Fruit fly (Drosophila melanogaster) whole organism, embryonic: ENCODE results near the gene path.

Experiments used
- CG10321 ChIP-seq: fragments of 200-800 bp; sonication (Bioruptor generic); IDR thresholded peaks from 2 replicates; pipeline ENCODE4 v1.3.6; 2022; ENCODE audit warnings: missing biosample characterization, missing genetic modification characterization
- CG10366 ChIP-seq: fragments of 200-800 bp; sonication (Bioruptor generic); IDR thresholded peaks from 2 replicates; pipeline ENCODE4 v1.3.6; 2022; ENCODE audit warnings: missing biosample characterization, missing genetic modification characterization
- CG11456 ChIP-seq: fragments of 200-800 bp; sonication (Bioruptor generic); IDR thresholded peaks from 3 replicates; pipeline ENCODE4 v1.3.6; 2022; ENCODE audit warnings: missing biosample characterization, missing genetic modification characterization
- CG12104 ChIP-seq: fragments of 200-800 bp; sonication (Bioruptor generic); optimal IDR thresholded peaks from 3 replicates; lab custom pipeline; 2016; ENCODE audit warnings: missing biosample characterization, missing genetic modification characterization
- CG12155 ChIP-seq: fragments of 200-800 bp; sonication (Bioruptor generic); optimal IDR thresholded peaks from 3 replicates; lab custom pipeline; 2016; ENCODE audit warnings: missing biosample characterization, missing genetic modification characterization
- CG1529 ChIP-seq: fragments of 200-800 bp; sonication (Bioruptor generic); optimal IDR thresholded peaks from 3 replicates; lab custom pipeline; 2018; ENCODE audit warnings: missing biosample characterization, missing genetic modification characterization
- CG15601 ChIP-seq: fragments of 200-800 bp; sonication (Bioruptor generic); optimal IDR thresholded peaks from 3 replicates; lab custom pipeline; 2019; ENCODE audit warnings: missing biosample characterization, mild to moderate bottlenecking, missing genetic modification characterization, moderate library complexity
- CG17359 ChIP-seq: fragments of 200-800 bp; sonication (Bioruptor generic); optimal IDR thresholded peaks from 3 replicates; lab custom pipeline; 2018; ENCODE audit warnings: missing biosample characterization, mild to moderate bottlenecking, missing genetic modification characterization, moderate library complexity
- CG1832 ChIP-seq: fragments of 200-800 bp; sonication (Bioruptor generic); optimal IDR thresholded peaks from 2 replicates; lab custom pipeline; 2017; ENCODE audit warnings: missing biosample characterization, mild to moderate bottlenecking, missing genetic modification characterization, inconsistent platforms
- CG2199 ChIP-seq: fragments of 200-800 bp; sonication (Bioruptor generic); IDR thresholded peaks from 3 replicates; pipeline ENCODE4 v1.3.6; 2022; ENCODE audit warnings: missing biosample characterization, missing genetic modification characterization
- CG2202 ChIP-seq: fragments of 200-800 bp; sonication (Bioruptor generic); optimal IDR thresholded peaks from 2 replicates; lab custom pipeline; 2018; ENCODE audit warnings: missing biosample characterization, mild to moderate bottlenecking, missing genetic modification characterization
- CG2875 ChIP-seq: fragments of 200-800 bp; sonication (Bioruptor generic); optimal IDR thresholded peaks from 2 replicates; lab custom pipeline; 2017; ENCODE audit warnings: missing biosample characterization, mild to moderate bottlenecking, missing genetic modification characterization, missing genetic modification reagents
- CG3726 ChIP-seq: fragments of 200-800 bp; sonication (Bioruptor generic); IDR thresholded peaks from 3 replicates; pipeline ENCODE4, ENCODE4 v1.3.6; 2022; ENCODE audit warnings: missing biosample characterization, missing genetic modification characterization
- CG6654 ChIP-seq: fragments of 200-800 bp; sonication (Bioruptor generic); optimal IDR thresholded peaks from 2 replicates; lab custom pipeline; 2017; ENCODE audit warnings: missing biosample characterization, mild to moderate bottlenecking, missing genetic modification characterization
- CG6765 ChIP-seq: fragments of 200-800 bp; sonication (Bioruptor generic); optimal IDR thresholded peaks from 3 replicates; lab custom pipeline; 2017; ENCODE audit warnings: missing biosample characterization, mild to moderate bottlenecking, missing genetic modification characterization
- CG7372 ChIP-seq: fragments of 200-800 bp; sonication (Bioruptor generic); IDR thresholded peaks from 2 replicates; pipeline ENCODE4 v1.3.6; 2022; ENCODE audit warnings: missing biosample characterization, missing genetic modification characterization
- CG7556 ChIP-seq: fragments of 200-800 bp; sonication (Bioruptor generic); optimal IDR thresholded peaks from 2 replicates; lab custom pipeline; 2017; ENCODE audit warnings: missing biosample characterization, mild to moderate bottlenecking, missing genetic modification characterization
- CG8388 ChIP-seq: fragments of 200-800 bp; sonication (Bioruptor generic); optimal IDR thresholded peaks from 2 replicates; lab custom pipeline; 2019; ENCODE audit warnings: missing biosample characterization, mild to moderate bottlenecking, missing genetic modification characterization, moderate library complexity
- CHES-1-like ChIP-seq: fragments of 200-800 bp; sonication (Bioruptor generic); optimal IDR thresholded peaks from 2 replicates; lab custom pipeline; 2016; ENCODE audit warnings: missing biosample characterization, missing genetic modification characterization
- D19A ChIP-seq: fragments of 200-800 bp; optimal IDR thresholded peaks from 3 replicates; lab custom pipeline; 2019; ENCODE audit warnings: missing biosample characterization, mild to moderate bottlenecking, missing genetic modification characterization, moderate library complexity
- D19B ChIP-seq: fragments of 200-800 bp; sonication (Bioruptor generic); optimal IDR thresholded peaks from 2 replicates; lab custom pipeline; 2017; ENCODE audit warnings: missing biosample characterization, mild to moderate bottlenecking, missing genetic modification characterization
- Dref ChIP-seq: fragments of 200-800 bp; sonication (Bioruptor generic); IDR thresholded peaks from 2 replicates; pipeline ENCODE4 v1.3.6; 2022; ENCODE audit warnings: missing biosample characterization, missing genetic modification characterization
- Ets97D ChIP-seq: fragments of 200-800 bp; sonication (Bioruptor generic); optimal IDR thresholded peaks from 3 replicates; lab custom pipeline; 2016; ENCODE audit warnings: missing biosample characterization, missing genetic modification characterization
- HLH4C ChIP-seq: fragments of 200-800 bp; sonication (Bioruptor generic); IDR thresholded peaks from 3 replicates; pipeline ENCODE4 v1.3.6; 2022; ENCODE audit warnings: missing biosample characterization, missing genetic modification characterization; ENCODE audit not compliant: partially characterized antibody
- Kr ChIP-seq: fragments of 200-800 bp; sonication (Bioruptor generic); optimal IDR thresholded peaks from 2 replicates; lab custom pipeline; 2017; ENCODE audit warnings: missing biosample characterization, mild to moderate bottlenecking, missing genetic modification characterization
- Max ChIP-seq: fragments of 200-800 bp; sonication (Bioruptor generic); optimal IDR thresholded peaks from 2 replicates; lab custom pipeline; 2016; ENCODE audit warnings: missing biosample characterization, mild to moderate bottlenecking, missing genetic modification characterization
- Neu2 ChIP-seq: fragments of 200-800 bp; sonication (Bioruptor generic); optimal IDR thresholded peaks from 3 replicates; lab custom pipeline; 2016; ENCODE audit warnings: missing biosample characterization, missing genetic modification characterization, borderline replicate concordance
- NfI ChIP-seq: fragments of 200-800 bp; sonication (Bioruptor generic); optimal IDR thresholded peaks from 3 replicates; lab custom pipeline; 2018; ENCODE audit warnings: missing biosample characterization, mild to moderate bottlenecking, missing genetic modification characterization, moderate library complexity
- ab ChIP-seq: fragments of 200-800 bp; sonication (Bioruptor generic); optimal IDR thresholded peaks from 2 replicates; lab custom pipeline; 2016; ENCODE audit warnings: missing biosample characterization, missing genetic modification characterization
- ash1 ChIP-seq: fragments of 200-800 bp; sonication (Bioruptor generic); optimal IDR thresholded peaks from 2 replicates; lab custom pipeline; 2018; ENCODE audit warnings: missing biosample characterization, mild to moderate bottlenecking, missing genetic modification characterization
- chif ChIP-seq, 2 experiments: fragments of 200-800 bp; sonication (Bioruptor generic); optimal IDR thresholded peaks; 3 replicates each; lab custom pipeline; 2016; ENCODE audit warnings: missing biosample characterization in 2 of 2, missing genetic modification characterization in 2 of 2
- dati ChIP-seq: fragments of 200-800 bp; sonication (Bioruptor generic); IDR thresholded peaks from 2 replicates; pipeline ENCODE4 v1.3.6; 2022; ENCODE audit warnings: missing biosample characterization, missing genetic modification characterization
- fd96Cb ChIP-seq: fragments of 200-800 bp; sonication (Bioruptor generic); optimal IDR thresholded peaks from 2 replicates; lab custom pipeline; 2018; ENCODE audit warnings: missing biosample characterization, mild to moderate bottlenecking, missing genetic modification characterization, moderate library complexity
- insv ChIP-seq, 2 experiments: fragments of 200-800 bp; sonication (Bioruptor generic); optimal IDR thresholded peaks; 3 replicates each; lab custom pipeline; 2016 to 2018; ENCODE audit warnings: missing biosample characterization in 2 of 2, missing genetic modification characterization in 2 of 2
- kay ChIP-seq: fragments of 200-800 bp; sonication (Bioruptor generic); optimal IDR thresholded peaks from 2 replicates; lab custom pipeline; 2016; ENCODE audit warnings: missing biosample characterization, missing genetic modification characterization
- klu ChIP-seq: fragments of 200-800 bp; sonication (Bioruptor generic); IDR thresholded peaks from 2 replicates; pipeline ENCODE4 v1.3.6; 2022; ENCODE audit warnings: missing biosample characterization, missing genetic modification characterization
- pros ChIP-seq: fragments of 200-800 bp; sonication (Bioruptor generic); optimal IDR thresholded peaks from 3 replicates; lab custom pipeline; 2019; ENCODE audit warnings: missing biosample characterization, mild to moderate bottlenecking, missing genetic modification characterization, moderate library complexity
- psq ChIP-seq: fragments of 200-800 bp; sonication (Bioruptor generic); optimal IDR thresholded peaks from 2 replicates; lab custom pipeline; 2017; ENCODE audit warnings: missing biosample characterization, missing genetic modification characterization
- sens-2 ChIP-seq: fragments of 200-800 bp; sonication (Bioruptor generic); IDR thresholded peaks from 2 replicates; pipeline ENCODE4 v1.3.6; 2022; ENCODE audit warnings: missing biosample characterization, missing genetic modification characterization
- sim ChIP-seq: fragments of 200-800 bp; sonication (Bioruptor generic); IDR thresholded peaks from 2 replicates; pipeline ENCODE4 v1.3.6; 2022; ENCODE audit warnings: missing biosample characterization, missing genetic modification characterization
- sna ChIP-seq: fragments of 200-800 bp; sonication (Bioruptor generic); IDR thresholded peaks from 2 replicates; pipeline ENCODE4 v1.3.6; 2022; ENCODE audit warnings: missing biosample characterization, missing genetic modification characterization; ENCODE audit not compliant: partially characterized antibody
- sqz ChIP-seq: fragments of 200-800 bp; sonication (Bioruptor generic); optimal IDR thresholded peaks from 3 replicates; lab custom pipeline; 2018; ENCODE audit warnings: missing biosample characterization, mild to moderate bottlenecking, missing genetic modification characterization
- tgo ChIP-seq: fragments of 200-800 bp; sonication (Bioruptor generic); IDR thresholded peaks from 3 replicates; pipeline ENCODE4 v1.3.6; 2022; ENCODE audit warnings: missing biosample characterization, missing genetic modification characterization
- tin ChIP-seq: fragments of 200-800 bp; sonication (Bioruptor generic); optimal IDR thresholded peaks from 3 replicates; lab custom pipeline; 2016; ENCODE audit warnings: missing biosample characterization, missing genetic modification characterization
- toy ChIP-seq: fragments of 200-800 bp; sonication (Bioruptor generic); IDR thresholded peaks from 2 replicates; pipeline ENCODE4 v1.3.6; 2022; ENCODE audit warnings: missing biosample characterization, missing genetic modification characterization

Gene path

DNA sequence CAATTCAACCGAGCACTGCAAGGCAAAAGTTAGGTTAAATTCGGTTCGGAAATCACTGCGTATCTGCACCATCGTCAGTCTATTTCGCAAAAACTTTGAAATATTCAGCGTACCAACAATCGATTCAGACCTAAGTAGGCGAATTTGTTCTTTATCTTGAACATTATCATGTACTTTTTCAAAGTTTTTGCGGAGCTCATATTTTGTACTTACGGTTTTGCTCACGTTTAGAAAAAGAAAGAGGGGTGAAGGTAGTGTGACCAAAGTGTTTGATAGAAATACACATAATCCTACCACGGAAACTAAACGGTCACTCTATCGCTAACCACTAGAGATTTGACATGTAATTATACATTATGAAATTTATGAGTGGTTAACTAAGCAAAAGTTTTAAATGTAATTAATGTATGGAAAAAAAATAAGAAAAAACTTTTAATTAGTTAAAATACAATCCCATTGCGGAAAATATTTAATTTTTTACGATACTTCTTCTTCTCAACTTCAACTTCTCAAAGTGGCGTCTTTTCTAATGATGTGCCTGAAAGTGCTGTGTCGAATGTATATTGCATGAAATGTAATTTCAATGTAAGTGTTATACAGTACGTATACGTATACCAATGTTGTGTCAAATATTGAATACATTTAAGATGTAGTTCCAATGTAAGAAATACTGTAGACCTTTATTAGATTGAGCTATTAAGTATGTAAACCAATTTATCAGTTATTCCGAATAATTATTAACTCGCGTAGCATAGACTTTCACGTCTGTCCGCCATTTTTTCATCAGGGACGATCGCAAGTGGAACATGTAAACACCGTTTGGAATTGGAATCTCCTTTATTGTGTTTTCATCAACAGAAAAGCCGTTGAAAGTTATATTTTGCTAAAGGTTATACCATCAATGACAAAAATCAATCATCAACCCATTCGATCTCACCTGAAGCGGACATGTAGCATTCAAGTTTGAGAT, 6.4 kb upstream of the path start, which contains the start of gene RpS9 (continued):
- TF ChIP-seq sqz (GFP tag; lab: Kevin White, UChicago): peak; percentile 40
- TF ChIP-seq CG7372 (GFP tag; lab: Robert Waterston, UW): no peak
- peak; percentile 4; the same call in 1 of the 2 replicates for TF ChIP-seq sim (GFP tag; lab: Robert Waterston, UW)
- TF ChIP-seq fd96Cb (tag; lab: Kevin White, UChicago): no peak
- no peak for TF ChIP-seq chif (GFP tag; optimal IDR thresholded peaks at IDR 0.05; lab: Kevin White, UChicago)
- TF ChIP-seq D19A (tag; lab: Kevin White, UChicago): no peak
- TF ChIP-seq ab (GFP tag; lab: Kevin White, UChicago): no peak
- no peak for TF ChIP-seq dati (GFP tag; lab: Robert Waterston, UW)
- TF ChIP-seq NfI (GFP tag; lab: Kevin White, UChicago): no peak
- TF ChIP-seq sens-2 (GFP tag; lab: Robert Waterston, UW): no peak
- no peak for TF ChIP-seq tgo (GFP tag; lab: Robert Waterston, UW)
- TF ChIP-seq tin (GFP tag; lab: Kevin White, UChicago): no peak
- TF ChIP-seq insv (GFP tag; optimal IDR thresholded peaks at IDR 0.05; lab: Kevin White, UChicago): peak in 1 of 2 experiments; percentile 38

DNA sequence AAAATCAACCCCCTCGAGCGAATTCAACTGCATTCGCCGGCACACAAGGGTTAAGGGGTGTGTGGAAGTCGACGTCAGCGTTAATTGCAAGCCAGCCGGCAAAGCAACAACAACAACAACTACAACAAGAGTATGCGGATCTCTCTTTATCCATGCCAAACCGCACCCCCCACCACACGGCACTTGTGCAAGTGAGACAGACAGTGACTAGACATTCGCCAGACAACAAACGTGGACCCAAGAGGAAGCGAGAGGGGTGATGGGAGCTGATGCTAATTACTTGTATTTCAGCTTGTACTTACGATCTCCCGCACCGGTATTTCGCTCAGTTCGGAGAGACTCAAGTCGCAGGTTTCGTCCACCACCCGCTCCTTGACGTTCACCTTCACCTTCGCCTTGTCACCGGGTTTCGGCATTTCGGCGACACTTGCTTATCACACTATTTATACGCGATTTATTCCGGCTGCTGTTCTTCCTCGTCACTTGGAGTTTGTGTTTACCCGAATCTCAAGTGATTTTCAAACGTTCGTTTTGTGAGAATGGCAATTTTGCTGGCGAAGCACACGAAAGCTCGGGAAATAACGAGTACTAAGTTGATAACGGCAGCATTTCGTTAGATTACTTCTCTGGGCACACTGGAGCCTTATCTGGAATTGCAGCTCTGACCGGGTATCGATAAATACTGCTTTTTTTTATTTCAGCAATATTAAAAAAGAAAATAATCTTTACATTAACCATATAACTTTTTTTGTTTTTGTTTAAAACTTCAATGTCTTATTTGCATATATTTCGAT, 4.1 kb upstream of the path start, which contains the start of gene CG3408:
Gene CG3408, minus strand, starts transcription at position 547 of the 794 bp plus-strand sequence.
- peak; percentile 31 for TF ChIP-seq CG15601 (tag; lab: Kevin White, UChicago)
- TF ChIP-seq D19B (GFP tag; lab: Kevin White, UChicago): peak; percentile 48
- TF ChIP-seq CG3726: no peak
- no peak for TF ChIP-seq kay (GFP tag; lab: Kevin White, UChicago)
- TF ChIP-seq CG1832: peak; percentile 82
- TF ChIP-seq ash1 (GFP tag; lab: Kevin White, UChicago): no peak
- TF ChIP-seq toy (GFP tag; lab: Robert Waterston, UW): no peak
- peak; percentile 67 for TF ChIP-seq Dref
- TF ChIP-seq CG6765 (GFP tag; lab: Kevin White, UChicago): no peak
- TF ChIP-seq pros (GFP tag; lab: Kevin White, UChicago): peak; percentile 95
- no peak for TF ChIP-seq CG6654 (GFP tag; lab: Kevin White, UChicago)
- TF ChIP-seq Max (GFP tag; lab: Kevin White, UChicago): peak; percentile 38
- no peak for TF ChIP-seq psq (GFP tag; lab: Kevin White, UChicago)
- no peak for TF ChIP-seq klu (GFP tag; lab: Robert Waterston, UW)
- peak; percentile 80 for TF ChIP-seq CG10321 (GFP tag; lab: Robert Waterston, UW)
- TF ChIP-seq CG2199: no peak
- TF ChIP-seq CG17359: peak; percentile 20
- TF ChIP-seq CG10366 (GFP tag; lab: Robert Waterston, UW): 0 out of 2 replicates have a peak, but pooled peaks have one; percentile 3
- peak; percentile 4 for TF ChIP-seq CG1529 (GFP tag; lab: Kevin White, UChicago)
- TF ChIP-seq CG8388 (GFP tag; lab: Kevin White, UChicago): no peak
- TF ChIP-seq Kr: no peak
- no peak for TF ChIP-seq HLH4C (GFP tag; lab: Robert Waterston, UW)
- peak; percentile 33 for TF ChIP-seq CHES-1-like (GFP tag; lab: Kevin White, UChicago)
- no peak for TF ChIP-seq Neu2 (GFP tag; lab: Kevin White, UChicago)
- TF ChIP-seq CG11456: no peak
- TF ChIP-seq sna: no peak
- TF ChIP-seq tgo (GFP tag; lab: Robert Waterston, UW): 0 out of 3 replicates have a peak, but pooled peaks have one; percentile 10
- no peak for TF ChIP-seq CG2875
- TF ChIP-seq Ets97D (GFP tag; lab: Kevin White, UChicago): peak; percentile 98
- peak; percentile 6 for TF ChIP-seq CG7556 (GFP tag; lab: Kevin White, UChicago)
- peak; percentile 95 for TF ChIP-seq CG12155 (GFP tag; lab: Kevin White, UChicago)
- peak; percentile 7 for TF ChIP-seq CG12104 (GFP tag; lab: Kevin White, UChicago)
- TF ChIP-seq CG2202 (tag; lab: Kevin White, UChicago): no peak
